Fruit fly (Drosophila melanogaster): ENCODE results near the gene mtg.

The mtg gene

dm6 chr3R:8275031-8275430 is 24.7 kb downstream of the mtg start:
- TF ChIP-seq fd96Ca (GFP tag; IDR thresholded peaks at IDR 0.05) (no peak), CG8301 (tag; optimal IDR thresholded peaks at IDR 0.05) (no peak), Snoo (tag; optimal IDR thresholded peaks at IDR 0.05) (no peak), gl (tag; optimal IDR thresholded peaks at IDR 0.05) (no peak), CG14655 (GFP tag; optimal IDR thresholded peaks at IDR 0.05) (no peak), CG12605 (GFP tag; IDR thresholded peaks at IDR 0.05) (no peak), CG9948 (tag; optimal IDR thresholded peaks at IDR 0.05) (no peak)

- no peak for TF ChIP-seq rn (GFP tag; IDR thresholded peaks at IDR 0.05)
- TF ChIP-seq CG13204 (GFP tag; optimal IDR thresholded peaks at IDR 0.05): peak; percentile 18
Measured at dm6 chr3R:8277494-8278293, 27.4 kb downstream of the mtg start, which contains the start of gene ato. Gene ato, plus strand, starts transcription at chr3R:8278052.

dm6 chr3R:8279970-8280369 is 29.7 kb downstream of the mtg start:
- TF ChIP-seq CG9948 (tag; optimal IDR thresholded peaks at IDR 0.05) (no peak), CG10348 (GFP tag; IDR thresholded peaks at IDR 0.05) (no peak)

dm6 chr3R:8282727-8283126 is 32.4 kb downstream of the mtg start:
- TF ChIP-seq Snoo (tag; optimal IDR thresholded peaks at IDR 0.05) (peak; percentile 13), CG17806 (tag; optimal IDR thresholded peaks at IDR 0.05) (no peak), CG9948 (tag; optimal IDR thresholded peaks at IDR 0.05) (no peak)

- TF ChIP-seq D1 (tag; optimal IDR thresholded peaks at IDR 0.05) (no peak), CG8159 (tag; optimal IDR thresholded peaks at IDR 0.05) (no peak), CG14655 (GFP tag; optimal IDR thresholded peaks at IDR 0.05) (no peak), CG12605 (GFP tag; IDR thresholded peaks at IDR 0.05) (no peak)
Measured at dm6 chr3R:8284234-8284633, 33.9 kb downstream of the mtg start.

- TF ChIP-seq EcR (GFP tag; optimal IDR thresholded peaks at IDR 0.05): no peak
- TF ChIP-seq fd96Ca (GFP tag; IDR thresholded peaks at IDR 0.05): no peak
- no peak for TF ChIP-seq D1 (tag; optimal IDR thresholded peaks at IDR 0.05)
- no peak for TF ChIP-seq CG8159 (tag; optimal IDR thresholded peaks at IDR 0.05)
- no peak for TF ChIP-seq CG12605 (GFP tag; IDR thresholded peaks at IDR 0.05)
- TF ChIP-seq CG4496 (GFP tag; IDR thresholded peaks at IDR 0.05): no peak
- no peak for TF ChIP-seq CG14655 (GFP tag; optimal IDR thresholded peaks at IDR 0.05)
- no peak for TF ChIP-seq gl (tag; optimal IDR thresholded peaks at IDR 0.05)
- TF ChIP-seq Ets98B (GFP tag; IDR thresholded peaks at IDR 0.05): no peak
- TF ChIP-seq CG13204 (GFP tag; optimal IDR thresholded peaks at IDR 0.05): no peak
- no peak for TF ChIP-seq CG8301 (tag; optimal IDR thresholded peaks at IDR 0.05)
- no peak for TF ChIP-seq CG17806 (tag; optimal IDR thresholded peaks at IDR 0.05)
- no peak for TF ChIP-seq CG32121 (GFP tag; IDR thresholded peaks at IDR 0.05)
- TF ChIP-seq rn (GFP tag; IDR thresholded peaks at IDR 0.05): no peak
- TF ChIP-seq Pif1A (GFP tag; optimal IDR thresholded peaks at IDR 0.05): no peak
- no peak for TF ChIP-seq CG34367 (tag; optimal IDR thresholded peaks at IDR 0.05)
- no peak for TF ChIP-seq CG9948 (tag; optimal IDR thresholded peaks at IDR 0.05)
Measured at dm6 chr3R:8285727-8286344, 35.5 kb downstream of the mtg start.

dm6 chr3R:8287697-8288096 is 37.4 kb downstream of the mtg start, which contains the start of gene Nazo:
Gene Nazo, plus strand, starts transcription at chr3R:8287876.
- TF ChIP-seq CG13204 (GFP tag; optimal IDR thresholded peaks at IDR 0.05): no peak
- no peak for TF ChIP-seq Pif1B (GFP tag; optimal IDR thresholded peaks at IDR 0.05)
- no peak for TF ChIP-seq rn (GFP tag; IDR thresholded peaks at IDR 0.05)
- TF ChIP-seq CG8301 (tag; optimal IDR thresholded peaks at IDR 0.05): no peak

dm6 chr3R:8288790-8289189 is 38.5 kb downstream of the mtg start:
- TF ChIP-seq CG9948 (tag; optimal IDR thresholded peaks at IDR 0.05) (no peak), CG13204 (GFP tag; optimal IDR thresholded peaks at IDR 0.05) (no peak), CG32121 (GFP tag; IDR thresholded peaks at IDR 0.05) (no peak)

All from whole organism, pupa.